Worm (Caenorhabditis elegans): Measurements from ENCODE around the gene pod-1.

Gene pod-1

ce11 chrIII:13548982-13549381 lies 25.1 kb upstream of the pod-1 start, which contains the start of gene mmad-1:
Gene mmad-1 (minus strand): TSS chrIII:13549005.
- no peak for TF ChIP-seq nhr-237 (tag; optimal IDR thresholded peaks at IDR 0.05)
- peak; percentile 9 for TF ChIP-seq snpc-4 (tag; optimal IDR thresholded peaks at IDR 0.05)
- no peak for TF ChIP-seq mml-1 (tag; optimal IDR thresholded peaks at IDR 0.05)
- TF ChIP-seq skn-1 (tag; optimal IDR thresholded peaks at IDR 0.05) = no peak
- TF ChIP-seq ceh-28 (tag; optimal IDR thresholded peaks at IDR 0.05) = peak; percentile 13
- no peak for TF ChIP-seq aly-2 (tag; optimal IDR thresholded peaks at IDR 0.05)
- peak; percentile 85 for TF ChIP-seq unc-62 (GFP tag; optimal IDR thresholded peaks at IDR 0.05)
- TF ChIP-seq hmg-11 (tag; optimal IDR thresholded peaks at IDR 0.05) = peak; percentile 2
- TF ChIP-seq nhr-23 (tag; optimal IDR thresholded peaks at IDR 0.05) = peak; percentile 26
- peak; percentile 79 for TF ChIP-seq elt-2 (tag; optimal IDR thresholded peaks at IDR 0.05)
- peak; percentile 76 for TF ChIP-seq pha-4 (tag; optimal IDR thresholded peaks at IDR 0.05)
- peak; percentile 72 for TF ChIP-seq nfya-1 (tag; optimal IDR thresholded peaks at IDR 0.05; ENCODE audit: insufficient read depth)
- TF ChIP-seq fkh-2 (tag; optimal IDR thresholded peaks at IDR 0.05) = no peak
- TF ChIP-seq nhr-77 (tag; optimal IDR thresholded peaks at IDR 0.05) = no peak
- no peak for TF ChIP-seq ama-1 (optimal IDR thresholded peaks at IDR 0.05)
- peak; percentile 47 for TF ChIP-seq pqm-1 (tag; optimal IDR thresholded peaks at IDR 0.05)
- TF ChIP-seq ztf-4 (tag; optimal IDR thresholded peaks at IDR 0.05) = no peak
- TF ChIP-seq eor-1 (tag; optimal IDR thresholded peaks at IDR 0.05) = no peak
- TF ChIP-seq egl-5 (tag; optimal IDR thresholded peaks at IDR 0.05) = peak; percentile 64
- TF ChIP-seq nhr-12 (tag; optimal IDR thresholded peaks at IDR 0.05) = no peak
- no peak for TF ChIP-seq egl-27 (tag; optimal IDR thresholded peaks at IDR 0.05)

- TF ChIP-seq nhr-43 (tag; optimal IDR thresholded peaks at IDR 0.05; ENCODE audit: poor library complexity, severe bottlenecking) (peak; percentile 19), nhr-25 (tag; optimal IDR thresholded peaks at IDR 0.05) (peak; percentile 42), nhr-23 (tag; optimal IDR thresholded peaks at IDR 0.05) (no peak), ama-1 (optimal IDR thresholded peaks at IDR 0.05) (peak; percentile 78)
Measured at ce11 chrIII:13546537-13546936, 22.6 kb upstream of the pod-1 start, which contains the start of gene Y76A2B.4. Gene Y76A2B.4 (minus strand): TSS chrIII:13546777.

ce11 chrIII:13544593-13544992 lies 20.7 kb upstream of the pod-1 start:
- TF ChIP-seq unc-39 (tag; optimal IDR thresholded peaks at IDR 0.05) (no peak), nhr-12 (tag; optimal IDR thresholded peaks at IDR 0.05) (no peak), jun-1 (tag; optimal IDR thresholded peaks at IDR 0.05) (peak; percentile 19), nhr-43 (tag; optimal IDR thresholded peaks at IDR 0.05; ENCODE audit: poor library complexity, severe bottlenecking) (peak; percentile 26), elt-2 (tag; optimal IDR thresholded peaks at IDR 0.05) (peak; percentile 93), nhr-25 (tag; optimal IDR thresholded peaks at IDR 0.05) (peak; percentile 44), elt-1 (tag; optimal IDR thresholded peaks at IDR 0.05) (no peak), elt-3 (tag; optimal IDR thresholded peaks at IDR 0.05) (peak; percentile 8 to 84 (median 46)), pqm-1 (tag; optimal IDR thresholded peaks at IDR 0.05) (peak; percentile 91), skn-1 (tag; optimal IDR thresholded peaks at IDR 0.05) (no peak), nfya-1 (tag; optimal IDR thresholded peaks at IDR 0.05; ENCODE audit: insufficient read depth) (peak; percentile 60), ama-1 (optimal IDR thresholded peaks at IDR 0.05) (no peak), tbx-2 (tag; optimal IDR thresholded peaks at IDR 0.05) (no peak), pha-4 (tag; optimal IDR thresholded peaks at IDR 0.05) (peak; percentile 31)

ce11 chrIII:13543434-13543833 lies 19.5 kb upstream of the pod-1 start, which contains the start of gene acs-5:
Gene acs-5 (minus strand): TSS chrIII:13543534.
- TF ChIP-seq nhr-23 (tag; optimal IDR thresholded peaks at IDR 0.05) (no peak), unc-62 (GFP tag; optimal IDR thresholded peaks at IDR 0.05) (no peak), ceh-82 (tag; optimal IDR thresholded peaks at IDR 0.05) (no peak), hmg-11 (tag; optimal IDR thresholded peaks at IDR 0.05) (no peak), nhr-12 (tag; optimal IDR thresholded peaks at IDR 0.05) (no peak), nhr-237 (tag; optimal IDR thresholded peaks at IDR 0.05) (no peak), lin-15B (tag; optimal IDR thresholded peaks at IDR 0.05) (no peak), eor-1 (tag; optimal IDR thresholded peaks at IDR 0.05) (no peak), pha-4 (tag; optimal IDR thresholded peaks at IDR 0.05) (no peak), skn-1 (tag; optimal IDR thresholded peaks at IDR 0.05) (no peak), zag-1 (tag; optimal IDR thresholded peaks at IDR 0.05) (no peak), ztf-11 (tag; optimal IDR thresholded peaks at IDR 0.05) (no peak), fos-1 (tag; optimal IDR thresholded peaks at IDR 0.05) (no peak), nfya-1 (tag; optimal IDR thresholded peaks at IDR 0.05; ENCODE audit: insufficient read depth) (no peak)

- TF ChIP-seq lin-15B (tag; optimal IDR thresholded peaks at IDR 0.05) (no peak), pqm-1 (tag; optimal IDR thresholded peaks at IDR 0.05) (peak; percentile 90), fkh-10 (GFP tag; optimal IDR thresholded peaks at IDR 0.05) (no peak), nhr-25 (tag; optimal IDR thresholded peaks at IDR 0.05) (no peak), skn-1 (tag; optimal IDR thresholded peaks at IDR 0.05) (no peak), unc-62 (GFP tag; optimal IDR thresholded peaks at IDR 0.05) (no peak), nhr-77 (tag; optimal IDR thresholded peaks at IDR 0.05) (no peak), ama-1 (optimal IDR thresholded peaks at IDR 0.05) (no peak), elt-3 (tag; optimal IDR thresholded peaks at IDR 0.05) (peak in 2 of 3 experiments; percentile 82 to 83), ztf-11 (tag; optimal IDR thresholded peaks at IDR 0.05) (no peak), elt-2 (tag; optimal IDR thresholded peaks at IDR 0.05) (peak; percentile 81), daf-12 (tag; optimal IDR thresholded peaks at IDR 0.05) (no peak), pha-4 (tag; optimal IDR thresholded peaks at IDR 0.05) (no peak), ceh-82 (tag; optimal IDR thresholded peaks at IDR 0.05) (no peak), nhr-28 (tag; optimal IDR thresholded peaks at IDR 0.05) (no peak), lin-39 (tag; optimal IDR thresholded peaks at IDR 0.05) (no peak), snpc-4 (tag; optimal IDR thresholded peaks at IDR 0.05) (no peak), aly-2 (tag; optimal IDR thresholded peaks at IDR 0.05) (no peak), R02D3.7 (tag; optimal IDR thresholded peaks at IDR 0.05) (no peak), mdl-1 (tag; optimal IDR thresholded peaks at IDR 0.05) (no peak), nhr-67 (tag; optimal IDR thresholded peaks at IDR 0.05) (no peak), ceh-9 (tag; optimal IDR thresholded peaks at IDR 0.05) (no peak), tbx-2 (tag; optimal IDR thresholded peaks at IDR 0.05) (no peak), nhr-11 (tag; optimal IDR thresholded peaks at IDR 0.05) (no peak), eor-1 (tag; optimal IDR thresholded peaks at IDR 0.05) (no peak)
Measured at ce11 chrIII:13542458-13542857, 18.5 kb upstream of the pod-1 start.
